Worm (Caenorhabditis elegans) whole organism, midembryonic: Measurements from ENCODE around the gene F38H4.5.

Experiments used
- T22C8.4 ChIP-seq: fragments of 200-800 bp; sonication (Bioruptor generic); IDR thresholded peaks from 2 replicates; pipeline ENCODE4 v1.3.6; 2022; ENCODE audit warnings: missing genetic modification characterization, missing compliant biosample characterization
- ref-1 ChIP-seq: fragments of 200-800 bp; sonication (Bioruptor generic); conservative IDR thresholded peaks from 2 replicates; pipeline ENCODE4 v1.3.6; 2022; ENCODE audit warnings: missing genetic modification reagents, missing genetic modification characterization, missing compliant biosample characterization

DNA sequence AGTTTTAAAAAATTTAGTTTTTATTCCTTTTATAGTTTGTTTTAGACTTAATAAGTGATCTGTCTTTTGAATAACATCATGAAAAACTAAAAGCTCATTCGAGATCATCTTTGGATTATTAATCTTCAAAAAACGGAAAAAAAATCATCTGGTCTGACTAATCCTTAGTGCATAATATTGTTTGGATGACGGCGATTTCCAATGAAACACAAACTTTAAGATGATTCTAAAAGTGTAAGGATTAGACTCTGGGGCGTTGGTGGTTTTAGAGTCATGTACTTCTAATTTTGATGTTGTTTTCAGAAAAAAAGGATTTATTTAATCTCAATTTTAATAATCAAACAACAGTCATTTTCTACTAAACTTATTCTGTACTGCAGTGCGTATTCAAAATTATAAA, 41.4 kb downstream of the F38H4.5 start:
- TF ChIP-seq ref-1 (no peak), T22C8.4 (GFP tag; lab: Robert Waterston, UW) (no peak)
